Worm (Caenorhabditis elegans) whole organism, early embryonic: Measurements from ENCODE around the gene phf-10.

Source experiments
- B0310.2 ChIP-seq: sonication (generic microtip); optimal IDR thresholded peaks from 2 replicates; lab custom pipeline; 2016; ENCODE audit warnings: mild to moderate bottlenecking, missing genetic modification characterization, missing compliant biosample characterization
- ama-1 ChIP-seq: fragments of 150-350 bp; optimal IDR thresholded peaks from 2 replicates; lab custom pipeline; 2014
- ceh-13 ChIP-seq: fragments of 200-800 bp; sonication (Bioruptor generic); optimal IDR thresholded peaks from 2 replicates; lab custom pipeline; 2018; ENCODE audit warnings: mild to moderate bottlenecking, missing genetic modification characterization, missing compliant biosample characterization
- ceh-36 ChIP-seq: sonication (generic microtip); optimal IDR thresholded peaks from 2 replicates; lab custom pipeline; 2016; ENCODE audit warnings: missing genetic modification characterization, inconsistent platforms, missing compliant biosample characterization
- flt-1 ChIP-seq: fragments of 200-800 bp; sonication (Bioruptor generic); IDR thresholded peaks from 2 replicates; pipeline ENCODE4 v1.3.6; 2022; ENCODE audit warnings: missing genetic modification characterization, missing compliant biosample characterization
- hmbx-1 ChIP-seq: sonication (generic microtip); optimal IDR thresholded peaks from 2 replicates; lab custom pipeline; 2016; ENCODE audit warnings: mild to moderate bottlenecking, missing genetic modification characterization, missing compliant biosample characterization
- hnd-1 ChIP-seq: sonication (generic microtip); optimal IDR thresholded peaks from 2 replicates; lab custom pipeline; 2016; ENCODE audit warnings: missing genetic modification characterization, missing compliant biosample characterization
- sea-1 ChIP-seq: fragments of 200-800 bp; sonication (Bioruptor generic); conservative IDR thresholded peaks from 2 replicates; pipeline ENCODE4 v1.3.6; 2022; ENCODE audit warnings: missing genetic modification characterization, missing compliant biosample characterization
- tbx-37 ChIP-seq: fragments of 200-800 bp; sonication (Bioruptor generic); conservative IDR thresholded peaks from 2 replicates; pipeline ENCODE4 v1.3.6; 2022; ENCODE audit warnings: missing genetic modification reagents, missing genetic modification characterization, missing compliant biosample characterization

DNA sequence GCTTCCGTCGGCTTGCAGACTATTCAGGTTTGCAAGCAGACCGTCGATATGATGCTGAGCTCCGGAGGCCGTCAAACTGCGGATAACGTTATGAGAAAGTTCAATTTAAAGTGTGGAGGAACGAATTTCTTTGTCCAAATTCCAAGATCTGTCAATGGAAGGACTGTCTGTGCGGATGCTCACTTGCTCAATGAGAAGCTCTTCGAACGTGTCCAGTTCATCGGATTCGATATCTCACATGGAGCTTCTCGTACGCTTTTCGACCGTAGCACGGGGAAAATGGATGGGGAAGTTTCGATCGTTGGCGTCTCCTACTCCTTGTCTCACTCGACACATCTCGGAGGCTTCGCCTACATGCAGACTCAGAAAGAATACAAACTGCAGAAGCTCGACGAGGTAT lies 34.6 kb upstream of the phf-10 start:
- TF ChIP-seq flt-1 (no peak), ama-1 (lab: Kevin White, UChicago) (no peak), hnd-1 (no peak), hmbx-1 (no peak), B0310.2 (no peak), ceh-36 (tag; lab: Kevin White, UChicago) (no peak), sea-1 (GFP tag; lab: Robert Waterston, UW) (no peak), tbx-37 (no peak), ceh-13 (GFP tag; lab: Kevin White, UChicago) (no peak)
